Fruit fly (Drosophila melanogaster): ENCODE results near the gene cdm.

The cdm gene

dm6 chr3R:18166261-18166720 is 17.0 kb downstream of the cdm start (continued):
- TF ChIP-seq tin (GFP tag; optimal IDR thresholded peaks at IDR 0.05) (peak; percentile 8), NfI (GFP tag; optimal IDR thresholded peaks at IDR 0.05) (no peak), CG7963 (GFP tag; IDR thresholded peaks at IDR 0.05; ENCODE audit: partially characterized antibody) (no peak), CG3995 (GFP tag; optimal IDR thresholded peaks at IDR 0.05) (peak; percentile 5), HmgZ (tag; optimal IDR thresholded peaks at IDR 0.05) (no peak), CG34422 (GFP tag; IDR thresholded peaks at IDR 0.05) (peak; percentile 49; the same call in 1 of the 3 replicates), CG2889 (GFP tag; IDR thresholded peaks at IDR 0.05) (no peak), chinmo (GFP tag; IDR thresholded peaks at IDR 0.05; ENCODE audit: partially characterized antibody) (peak; percentile 94), crol (GFP tag; IDR thresholded peaks at IDR 0.05) (0 out of 2 replicates have a peak, but pooled peaks have one; percentile 8), Rfx (GFP tag; IDR thresholded peaks at IDR 0.05) (peak; percentile 26; the same call in 1 of the 2 replicates), CG11504 (tag; optimal IDR thresholded peaks at IDR 0.05) (peak; percentile 25), abd-A (tag; optimal IDR thresholded peaks at IDR 0.05) (no peak), CG11560 (tag; IDR thresholded peaks at IDR 0.05) (no peak), ewg (GFP tag; optimal IDR thresholded peaks at IDR 0.05) (no peak), Jarid2 (GFP tag; optimal IDR thresholded peaks at IDR 0.05) (no peak), Blimp-1 (GFP tag; optimal IDR thresholded peaks at IDR 0.05) (no peak), CG15514 (GFP tag; optimal IDR thresholded peaks at IDR 0.05) (peak; percentile 18), MESR4 (GFP tag; optimal IDR thresholded peaks at IDR 0.05) (peak; percentile 51), CG3407 (GFP tag; optimal IDR thresholded peaks at IDR 0.05) (no peak), Side (GFP tag; optimal IDR thresholded peaks at IDR 0.05) (no peak), row (GFP tag; IDR thresholded peaks at IDR 0.05) (peak; percentile 55; the same call in 2 of the 3 replicates), hbn (GFP tag; IDR thresholded peaks at IDR 0.05; ENCODE audit: partially characterized antibody) (peak; percentile 27; the same call in 1 of the 2 replicates), CG8388 (GFP tag; optimal IDR thresholded peaks at IDR 0.05) (no peak), CG14441 (GFP tag; IDR thresholded peaks at IDR 0.05) (no peak), Nf-YC (tag; optimal IDR thresholded peaks at IDR 0.05) (peak; percentile 27), CG13775 (GFP tag; optimal IDR thresholded peaks at IDR 0.05) (no peak), knrl (GFP tag; IDR thresholded peaks at IDR 0.05; ENCODE audit: partially characterized antibody) (no peak), Nf-YA (GFP tag; IDR thresholded peaks at IDR 0.05) (no peak), trem (tag; optimal IDR thresholded peaks at IDR 0.05) (peak; percentile 27), Dbx (GFP tag; IDR thresholded peaks at IDR 0.05) (no peak), fd3F (GFP tag; optimal IDR thresholded peaks at IDR 0.05) (no peak), prd (optimal IDR thresholded peaks at IDR 0.05) (no peak), prd (GFP tag; IDR thresholded peaks at IDR 0.05) (peak; percentile 10; the same call in 1 of the 3 replicates), lola (GFP tag; optimal IDR thresholded peaks at IDR 0.05) (no peak), inv (GFP tag; IDR thresholded peaks at IDR 0.05; ENCODE audit: partially characterized antibody) (no peak), stwl (tag; optimal IDR thresholded peaks at IDR 0.05) (peak; percentile 29), ham (GFP tag; IDR thresholded peaks at IDR 0.05) (no peak), Abd-B (GFP tag; optimal IDR thresholded peaks at IDR 0.05) (no peak), CG3847 (GFP tag; IDR thresholded peaks at IDR 0.05) (peak; percentile 28; the same call in 1 of the 2 replicates), jumu (GFP tag; optimal IDR thresholded peaks at IDR 0.05) (no peak), CG9932 (GFP tag; IDR thresholded peaks at IDR 0.05) (peak; percentile 27; the same call in 1 of the 2 replicates), CG12299 (tag; optimal IDR thresholded peaks at IDR 0.05) (no peak), br (optimal IDR thresholded peaks at IDR 0.05) (no peak), nmo (GFP tag; optimal IDR thresholded peaks at IDR 0.05) (no peak), Kr (GFP tag; optimal IDR thresholded peaks at IDR 0.05) (no peak), trh (GFP tag; optimal IDR thresholded peaks at IDR 0.05) (no peak), MBD-R2 (GFP tag; IDR thresholded peaks at IDR 0.05) (peak; percentile 56), CG12236 (GFP tag; optimal IDR thresholded peaks at IDR 0.05) (no peak), B-H1 (GFP tag; IDR thresholded peaks at IDR 0.05) (no peak), pum (GFP tag; optimal IDR thresholded peaks at IDR 0.05) (no peak), D19A (tag; optimal IDR thresholded peaks at IDR 0.05) (no peak)
